Worm (Caenorhabditis elegans) whole organism, L2 larva: ENCODE measurements around the gene Y51H4A.5.
"Not testable (repeated sequence)": the region's sequence is repeated elsewhere in the genome, so short reads cannot be mapped to it uniquely, and the experiment has no call there.

Experiments
- C34F6.9 ChIP-seq: fragments of 150-350 bp; optimal IDR thresholded peaks from 2 replicates; lab custom pipeline; 2014; ENCODE audit warnings: missing biosample characterization, missing genetic modification characterization
- R02D3.7 ChIP-seq: fragments of 150-350 bp; optimal IDR thresholded peaks from 2 replicates; lab custom pipeline; 2014; ENCODE audit warnings: missing biosample characterization, missing genetic modification characterization
- Y55F3AM.14 ChIP-seq: fragments of 200-800 bp; sonication (Bioruptor generic); optimal IDR thresholded peaks from 2 replicates; lab custom pipeline; 2018; ENCODE audit warnings: mild to moderate bottlenecking, missing genetic modification characterization, missing compliant biosample characterization
- ZK546.5 ChIP-seq: sonication (generic microtip); optimal IDR thresholded peaks from 2 replicates; lab custom pipeline; 2017; ENCODE audit warnings: missing biosample characterization, missing genetic modification characterization
- alr-1 ChIP-seq: fragments of 150-350 bp; optimal IDR thresholded peaks from 2 replicates; lab custom pipeline; 2014; ENCODE audit warnings: missing biosample characterization, missing genetic modification characterization
- aly-2 ChIP-seq: fragments of 150-350 bp; optimal IDR thresholded peaks from 2 replicates; lab custom pipeline; 2014; ENCODE audit warnings: missing biosample characterization, missing genetic modification characterization
- ceh-16 ChIP-seq: fragments of 150-350 bp; optimal IDR thresholded peaks from 2 replicates; lab custom pipeline; 2014; ENCODE audit warnings: missing biosample characterization, missing genetic modification characterization
- ceh-82 ChIP-seq: fragments of 150-350 bp; optimal IDR thresholded peaks from 2 replicates; lab custom pipeline; 2014; ENCODE audit warnings: missing biosample characterization, missing genetic modification characterization
- crh-2 ChIP-seq: sonication (generic microtip); optimal IDR thresholded peaks from 2 replicates; lab custom pipeline; 2017; ENCODE audit warnings: missing biosample characterization, missing genetic modification characterization
- egl-27 ChIP-seq: sonication (generic microtip); optimal IDR thresholded peaks from 3 replicates; lab custom pipeline; 2017; ENCODE audit warnings: missing biosample characterization, missing genetic modification reagents, missing genetic modification characterization
- elt-3 ChIP-seq: sonication (generic microtip); optimal IDR thresholded peaks from 2 replicates; lab custom pipeline; 2017; ENCODE audit warnings: missing biosample characterization, missing genetic modification characterization
- fos-1 ChIP-seq: fragments of 150-350 bp; optimal IDR thresholded peaks from 2 replicates; lab custom pipeline; 2014; ENCODE audit warnings: missing biosample characterization, missing genetic modification characterization
- gmeb-1 ChIP-seq: fragments of 150-350 bp; optimal IDR thresholded peaks from 2 replicates; lab custom pipeline; 2014; ENCODE audit warnings: missing biosample characterization, missing genetic modification characterization
- lin-11 ChIP-seq: fragments of 150-350 bp; sonication (generic microtip); optimal IDR thresholded peaks from 2 replicates; lab custom pipeline; 2014; ENCODE audit warnings: missing biosample characterization, missing genetic modification characterization, inconsistent platforms, mixed read lengths
- lin-13 ChIP-seq: fragments of 150-350 bp; optimal IDR thresholded peaks from 2 replicates; lab custom pipeline; 2014; ENCODE audit warnings: missing biosample characterization, missing genetic modification reagents, missing genetic modification characterization
- lin-39 ChIP-seq: fragments of 150-350 bp; optimal IDR thresholded peaks from 2 replicates; lab custom pipeline; 2014; ENCODE audit warnings: missing biosample characterization, missing genetic modification reagents, missing genetic modification characterization
- mab-5 ChIP-seq: fragments of 150-350 bp; optimal IDR thresholded peaks from 2 replicates; lab custom pipeline; 2014; ENCODE audit warnings: missing biosample characterization, missing genetic modification characterization
- mdl-1 ChIP-seq, 2 experiments: fragments of 150-350 bp in 1 of 2; sonication (generic microtip) in 1 of 2; optimal IDR thresholded peaks; 2 replicates each; lab custom pipeline; 2017; ENCODE audit warnings: missing biosample characterization in 2 of 2, missing genetic modification characterization in 2 of 2
- nhr-10 ChIP-seq: sonication (generic microtip); optimal IDR thresholded peaks from 2 replicates; lab custom pipeline; 2017; ENCODE audit warnings: missing biosample characterization, missing genetic modification characterization
- nhr-11 ChIP-seq: fragments of 150-350 bp; optimal IDR thresholded peaks from 2 replicates; lab custom pipeline; 2014; ENCODE audit warnings: missing biosample characterization, missing genetic modification characterization
- nhr-129 ChIP-seq: fragments of 150-350 bp; optimal IDR thresholded peaks from 2 replicates; lab custom pipeline; 2014; ENCODE audit warnings: missing biosample characterization, missing genetic modification characterization
- nhr-23 ChIP-seq: fragments of 150-350 bp; optimal IDR thresholded peaks from 2 replicates; lab custom pipeline; 2014; ENCODE audit warnings: missing biosample characterization, missing genetic modification reagents, missing genetic modification characterization
- nhr-25 ChIP-seq: fragments of 150-350 bp; sonication (generic microtip); optimal IDR thresholded peaks from 3 replicates; lab custom pipeline; 2014; ENCODE audit warnings: missing biosample characterization, missing genetic modification characterization
- peb-1 ChIP-seq: fragments of 150-350 bp; optimal IDR thresholded peaks from 2 replicates; lab custom pipeline; 2014; ENCODE audit warnings: missing biosample characterization, missing genetic modification characterization
- skn-1 ChIP-seq: sonication (generic microtip); optimal IDR thresholded peaks from 2 replicates; lab custom pipeline; 2017; ENCODE audit warnings: missing biosample characterization, missing genetic modification characterization
- sma-3 ChIP-seq: sonication (generic microtip); optimal IDR thresholded peaks from 2 replicates; lab custom pipeline; 2016; ENCODE audit warnings: missing genetic modification reagents, missing genetic modification characterization, missing compliant biosample characterization
- unc-39 ChIP-seq: fragments of 150-350 bp; optimal IDR thresholded peaks from 2 replicates; lab custom pipeline; 2014; ENCODE audit warnings: missing biosample characterization, missing genetic modification characterization
- unc-62 ChIP-seq: fragments of 150-350 bp; optimal IDR thresholded peaks from 2 replicates; lab custom pipeline; 2014; ENCODE audit warnings: missing biosample characterization, missing genetic modification reagents, missing genetic modification characterization
- zag-1 ChIP-seq: fragments of 150-350 bp; optimal IDR thresholded peaks from 2 replicates; lab custom pipeline; 2014; ENCODE audit warnings: missing biosample characterization, missing genetic modification characterization
- ztf-1 ChIP-seq: fragments of 200-800 bp; sonication (Bioruptor generic); conservative IDR thresholded peaks from 2 replicates; pipeline ENCODE4 v1.3.6; 2022; ENCODE audit warnings: missing genetic modification characterization, missing compliant biosample characterization
- ztf-11 ChIP-seq: sonication (generic microtip); optimal IDR thresholded peaks from 2 replicates; lab custom pipeline; 2017; ENCODE audit warnings: missing biosample characterization, missing genetic modification characterization

The Y51H4A.5 gene

ce11 chrIV:16540540-16540939, 14.6 kb upstream of the Y51H4A.5 start:
- TF ChIP-seq ztf-1 (no peak), egl-27 (tag; lab: Kevin White, UChicago) (no peak), elt-3 (no peak), nhr-11 (tag; lab: Kevin White, UChicago) (no peak), lin-39 (tag; lab: Kevin White, UChicago) (no peak), nhr-10 (tag; lab: Kevin White, UChicago) (no peak), skn-1 (no peak), mdl-1 (tag; optimal IDR thresholded peaks at IDR 0.05; lab: Kevin White, UChicago) (no peak), R02D3.7 (no peak), lin-13 (GFP tag; lab: Kevin White, UChicago) (no peak), ceh-82 (tag; lab: Kevin White, UChicago) (no peak), nhr-129 (tag; lab: Kevin White, UChicago) (no peak), unc-39 (tag; lab: Kevin White, UChicago) (no peak), peb-1 (tag; lab: Kevin White, UChicago) (no peak)

ce11 chrIV:16534900-16535299, 9.0 kb upstream of the Y51H4A.5 start:
- TF ChIP-seq mab-5 (tag; lab: Kevin White, UChicago) (no peak), unc-62 (GFP tag; lab: Kevin White, UChicago) (no peak), gmeb-1 (tag; lab: Kevin White, UChicago) (no peak), ztf-1 (no peak), skn-1 (no peak), elt-3 (no peak), nhr-129 (tag; lab: Kevin White, UChicago) (no peak)

- TF ChIP-seq R02D3.7: no peak
- TF ChIP-seq mdl-1 (tag; optimal IDR thresholded peaks at IDR 0.05; lab: Kevin White, UChicago): no peak
- no peak for TF ChIP-seq nhr-23 (tag; lab: Kevin White, UChicago)
- TF ChIP-seq C34F6.9 (tag; lab: Kevin White, UChicago): no peak
- TF ChIP-seq lin-11 (tag; lab: Kevin White, UChicago): no peak
- TF ChIP-seq egl-27 (tag; lab: Kevin White, UChicago): no peak
- TF ChIP-seq unc-39 (tag; lab: Kevin White, UChicago): no peak
- no peak for TF ChIP-seq sma-3
- no peak for TF ChIP-seq Y55F3AM.14
- TF ChIP-seq alr-1 (tag; lab: Kevin White, UChicago): no peak
These were observed 7.4 kb upstream of the Y51H4A.5 start, which contains the start of gene Y51H4A.6 for ce11 chrIV:16533361-16533760. Gene Y51H4A.6, plus strand, starts transcription at chrIV:16533661.

- TF ChIP-seq nhr-129 (tag; lab: Kevin White, UChicago): no peak
- TF ChIP-seq nhr-23 (tag; lab: Kevin White, UChicago): no peak
- no peak for TF ChIP-seq zag-1 (tag; lab: Kevin White, UChicago)
- no peak for TF ChIP-seq fos-1
- no peak for TF ChIP-seq aly-2 (tag; lab: Kevin White, UChicago)
- TF ChIP-seq nhr-25: no peak
- no peak for TF ChIP-seq C34F6.9 (tag; lab: Kevin White, UChicago)
- no peak for TF ChIP-seq ZK546.5
- TF ChIP-seq, all 48 proteins: peak for 0
These were observed 2.4 kb upstream of the Y51H4A.5 start, which contains the start of gene Y51H4A.937 for ce11 chrIV:16528375-16528774. Gene Y51H4A.937, plus strand, starts transcription at chrIV:16528675.

- TF ChIP-seq ztf-1 (no peak), mdl-1 (tag; optimal IDR thresholded peaks at IDR 0.05; lab: Kevin White, UChicago) (no peak)
These were observed 920 bp downstream of the Y51H4A.5 start for ce11 chrIV:16525018-16525417.

- not testable (repeated sequence) for TF ChIP-seq ztf-11, ceh-16, crh-2 (tag; lab: Kevin White, UChicago)
These were observed 18.8 kb downstream of the Y51H4A.5 start, which contains the start of gene Y51H4A.935 for ce11 chrIV:16507132-16507531. Gene Y51H4A.935, minus strand, starts transcription at chrIV:16507232.
